Fruit fly (Drosophila melanogaster): Measurements from ENCODE around the gene Doc3.

Gene Doc3

dm6 chr3L:9028057-9028456 is 23.1 kb downstream of the Doc3 start (continued):
- TF ChIP-seq nau (GFP tag; optimal IDR thresholded peaks at IDR 0.05) = no peak
- TF ChIP-seq CG12391 (tag; optimal IDR thresholded peaks at IDR 0.05) = peak; percentile 68
- no peak for TF ChIP-seq CG10565 (GFP tag; optimal IDR thresholded peaks at IDR 0.05)
- no peak for TF ChIP-seq vnd (GFP tag; IDR thresholded peaks at IDR 0.05; ENCODE audit: partially characterized antibody)
- TF ChIP-seq CG4617 (GFP tag; optimal IDR thresholded peaks at IDR 0.05; ENCODE audit: borderline replicate concordance) = no peak
- TF ChIP-seq CG18619 (GFP tag; optimal IDR thresholded peaks at IDR 0.05) = peak; percentile 13
- TF ChIP-seq CG15601 (tag; optimal IDR thresholded peaks at IDR 0.05) = peak; percentile 44
- TF ChIP-seq CG14860 (GFP tag; IDR thresholded peaks at IDR 0.05; ENCODE audit: partially characterized antibody) = no peak
- TF ChIP-seq CG16863 (GFP tag; optimal IDR thresholded peaks at IDR 0.05) = peak; percentile 3
- TF ChIP-seq CG3281 (GFP tag; optimal IDR thresholded peaks at IDR 0.05) = no peak
- TF ChIP-seq pho (GFP tag; optimal IDR thresholded peaks at IDR 0.05) = no peak
- TF ChIP-seq Oli (tag; optimal IDR thresholded peaks at IDR 0.05) = peak; percentile 66
- no peak for TF ChIP-seq Fer3 (tag; optimal IDR thresholded peaks at IDR 0.05)
- no peak for TF ChIP-seq p53 (GFP tag; optimal IDR thresholded peaks at IDR 0.05)
- TF ChIP-seq Trl (optimal IDR thresholded peaks at IDR 0.05) = no peak
- TF ChIP-seq Trl (GFP tag; optimal IDR thresholded peaks at IDR 0.05) = peak; percentile 31
- no peak for TF ChIP-seq CG32772 (GFP tag; IDR thresholded peaks at IDR 0.05)
- no peak for TF ChIP-seq pan (optimal IDR thresholded peaks at IDR 0.05)
- TF ChIP-seq pan (GFP tag; optimal IDR thresholded peaks at IDR 0.05 in 1 of 2, IDR thresholded peaks at IDR 0.05 in 1 of 2) = peak in 1 of 2 experiments; percentile 47
- TF ChIP-seq lbe (GFP tag; optimal IDR thresholded peaks at IDR 0.05) = no peak
- peak; percentile 12 for TF ChIP-seq NK7.1 (GFP tag; optimal IDR thresholded peaks at IDR 0.05)
- TF ChIP-seq CG10979 (tag; optimal IDR thresholded peaks at IDR 0.05) = peak; percentile 76
- no peak for TF ChIP-seq CG11247 (GFP tag; IDR thresholded peaks at IDR 0.05)
- no peak for TF ChIP-seq CG11085 (GFP tag; IDR thresholded peaks at IDR 0.05)
- no peak for TF ChIP-seq CG11560 (tag; IDR thresholded peaks at IDR 0.05)
- TF ChIP-seq CG14050 (GFP tag; IDR thresholded peaks at IDR 0.05) = no peak
- peak; percentile 22; the same call in 1 of the 2 replicates for TF ChIP-seq vvl (GFP tag; IDR thresholded peaks at IDR 0.05)
- no peak for TF ChIP-seq HLHmδ (GFP tag; optimal IDR thresholded peaks at IDR 0.05)
- no peak for TF ChIP-seq knrl (GFP tag; IDR thresholded peaks at IDR 0.05; ENCODE audit: partially characterized antibody)
- TF ChIP-seq CG2889 (GFP tag; IDR thresholded peaks at IDR 0.05) = no peak
- peak; percentile 56 for TF ChIP-seq Camta (GFP tag; optimal IDR thresholded peaks at IDR 0.05)
- TF ChIP-seq Bdp1 (GFP tag; optimal IDR thresholded peaks at IDR 0.05) = peak; percentile 2
- TF ChIP-seq crp (GFP tag; optimal IDR thresholded peaks at IDR 0.05) = no peak
- TF ChIP-seq fd3F (GFP tag; optimal IDR thresholded peaks at IDR 0.05) = no peak
- TF ChIP-seq gcm (GFP tag; optimal IDR thresholded peaks at IDR 0.05) = no peak
- TF ChIP-seq aop (GFP tag; IDR thresholded peaks at IDR 0.05) = no peak
- peak; percentile 59 for TF ChIP-seq phol (tag; optimal IDR thresholded peaks at IDR 0.05)
- TF ChIP-seq CG6854 (GFP tag; optimal IDR thresholded peaks at IDR 0.05) = no peak
- 0 out of 3 replicates have a peak, but pooled peaks have one; percentile 10 for TF ChIP-seq dysf (GFP tag; IDR thresholded peaks at IDR 0.05)
- no peak for TF ChIP-seq salm (tag; optimal IDR thresholded peaks at IDR 0.05)
- no peak for TF ChIP-seq gsb (GFP tag; IDR thresholded peaks at IDR 0.05)
- no peak for TF ChIP-seq Bgb (GFP tag; IDR thresholded peaks at IDR 0.05; ENCODE audit: partially characterized antibody)
- TF ChIP-seq Elba2 (GFP tag; optimal IDR thresholded peaks at IDR 0.05) = no peak
- TF ChIP-seq CG18764 (GFP tag; optimal IDR thresholded peaks at IDR 0.05) = no peak
- TF ChIP-seq CG17612 (GFP tag; IDR thresholded peaks at IDR 0.05) = no peak
- no peak for TF ChIP-seq Neu2 (GFP tag; optimal IDR thresholded peaks at IDR 0.05; ENCODE audit: borderline replicate concordance)
- TF ChIP-seq dpn (GFP tag; optimal IDR thresholded peaks at IDR 0.05) = peak; percentile 33 to 48
- no peak for TF ChIP-seq tap (tag; optimal IDR thresholded peaks at IDR 0.05)
- no peak for TF ChIP-seq klu (GFP tag; IDR thresholded peaks at IDR 0.05)
- TF ChIP-seq CG3726 (GFP tag; IDR thresholded peaks at IDR 0.05) = no peak
- TF ChIP-seq dmrt11E (tag; optimal IDR thresholded peaks at IDR 0.05) = peak; percentile 85

All from whole organism, embryonic.